Worm (Caenorhabditis elegans) whole organism, L1 larva: ENCODE results near the gene ZK1058.3.

Experiments
- C04F5.9 ChIP-seq: sonication (generic microtip); optimal IDR thresholded peaks from 2 replicates; lab custom pipeline; 2016; ENCODE audit warnings: missing genetic modification characterization, missing compliant biosample characterization
- C16A3.4 ChIP-seq: fragments of 150-350 bp; optimal IDR thresholded peaks from 2 replicates; lab custom pipeline; 2014; ENCODE audit warnings: missing biosample characterization, missing genetic modification characterization
- C34B4.2 ChIP-seq: sonication (generic microtip); optimal IDR thresholded peaks from 2 replicates; lab custom pipeline; 2017; ENCODE audit warnings: mild to moderate bottlenecking, missing genetic modification characterization, missing compliant biosample characterization
- F16B12.6 ChIP-seq: fragments of 150-350 bp; optimal IDR thresholded peaks from 2 replicates; lab custom pipeline; 2014; ENCODE audit warnings: missing biosample characterization, missing genetic modification characterization
- Y116A8C.19 ChIP-seq: sonication (generic microtip); optimal IDR thresholded peaks from 2 replicates; lab custom pipeline; 2016; ENCODE audit warnings: missing compliant biosample characterization, missing genetic modification characterization, borderline replicate concordance
- ama-1 ChIP-seq: fragments of 150-350 bp; optimal IDR thresholded peaks from 2 replicates; lab custom pipeline; 2014
- blmp-1 ChIP-seq: fragments of 150-350 bp; optimal IDR thresholded peaks from 2 replicates; lab custom pipeline; 2014; ENCODE audit warnings: missing biosample characterization, missing genetic modification characterization
- ceh-82 ChIP-seq, 3 experiments: fragments of 150-350 bp in 1 of 3; sonication (generic microtip) in 2 of 3; optimal IDR thresholded peaks; 2 replicates each; lab custom pipeline; 2014 to 2017; ENCODE audit warnings: missing biosample characterization in 3 of 3, missing genetic modification characterization in 3 of 3
- ceh-90 ChIP-seq: sonication (generic microtip); optimal IDR thresholded peaks from 2 replicates; lab custom pipeline; 2016; ENCODE audit warnings: missing genetic modification characterization, missing compliant biosample characterization
- efl-1 ChIP-seq, 4 experiments: fragments of 150-350 bp; optimal IDR thresholded peaks in 3 of 4; peaks in 1 of 4; 1 replicate in 1 of 4; 2 replicates in 3 of 4; lab custom pipeline; 2014; ENCODE audit warnings: missing biosample characterization in 2 of 4, missing genetic modification characterization in 2 of 4, missing genetic modification reagents in 2 of 4
- egl-13 ChIP-seq: sonication (generic microtip); optimal IDR thresholded peaks from 2 replicates; lab custom pipeline; 2016; ENCODE audit warnings: missing genotype, missing genetic modification reagents, missing genetic modification characterization, missing compliant biosample characterization
- egl-27 ChIP-seq, 2 experiments: fragments of 150-350 bp in 1 of 2; sonication (generic microtip); optimal IDR thresholded peaks; 3 replicates each; lab custom pipeline; 2017 to 2018; ENCODE audit warnings: missing biosample characterization in 2 of 2, missing genetic modification characterization in 2 of 2, missing genetic modification reagents in 2 of 2
- elt-2 ChIP-seq: sonication (generic microtip); optimal IDR thresholded peaks from 2 replicates; lab custom pipeline; 2016; ENCODE audit warnings: missing genetic modification characterization, mild to moderate bottlenecking, inconsistent platforms, missing compliant biosample characterization, missing genetic modification reagents
- elt-3 ChIP-seq, 6 experiments: fragments of 150-350 bp in 1 of 6; sonication (generic microtip); optimal IDR thresholded peaks; 2 replicates each; lab custom pipeline; 2017 to 2018; ENCODE audit warnings: missing biosample characterization in 6 of 6, missing genetic modification characterization in 6 of 6, inconsistent platforms in 1 of 6
- ets-5 ChIP-seq: fragments of 200-800 bp; sonication (Bioruptor generic); IDR thresholded peaks from 2 replicates; pipeline ENCODE4 v1.3.6; 2022; ENCODE audit warnings: missing genetic modification characterization, missing compliant biosample characterization
- fkh-4 ChIP-seq: sonication (generic microtip); optimal IDR thresholded peaks from 2 replicates; lab custom pipeline; 2016; ENCODE audit warnings: missing compliant biosample characterization, missing genetic modification characterization, borderline replicate concordance
- fos-1 ChIP-seq: fragments of 150-350 bp; optimal IDR thresholded peaks from 2 replicates; lab custom pipeline; 2014; ENCODE audit warnings: missing biosample characterization, missing genetic modification characterization
- hlh-17 ChIP-seq: fragments of 200-800 bp; sonication (Bioruptor generic); optimal IDR thresholded peaks from 2 replicates; lab custom pipeline; 2018; ENCODE audit warnings: missing genetic modification characterization, mild to moderate bottlenecking, missing compliant biosample characterization, moderate library complexity, borderline replicate concordance
- hlh-4 ChIP-seq: sonication (generic microtip); optimal IDR thresholded peaks from 2 replicates; lab custom pipeline; 2016; ENCODE audit warnings: mild to moderate bottlenecking, missing genetic modification characterization, missing compliant biosample characterization
- lin-14 ChIP-seq: fragments of 200-800 bp; sonication (Bioruptor generic); optimal IDR thresholded peaks from 2 replicates; lab custom pipeline; 2018; ENCODE audit warnings: mild to moderate bottlenecking, missing genetic modification characterization, moderate library complexity, missing compliant biosample characterization
- lin-15B ChIP-seq: fragments of 150-350 bp; sonication (generic microtip); optimal IDR thresholded peaks from 3 replicates; lab custom pipeline; 2014; ENCODE audit warnings: missing biosample characterization, missing genetic modification characterization
- lin-35 ChIP-seq, 2 experiments: fragments of 150-350 bp; optimal IDR thresholded peaks; 2 replicates each; lab custom pipeline; 2014; ENCODE audit warnings: missing biosample characterization in 2 of 2, missing genetic modification characterization in 2 of 2, missing genetic modification reagents in 2 of 2
- lsy-2 ChIP-seq, 2 experiments: fragments of 150-350 bp; optimal IDR thresholded peaks; 2 replicates each; lab custom pipeline; 2014; ENCODE audit warnings: missing biosample characterization in 2 of 2, missing genetic modification characterization in 2 of 2
- mab-9 ChIP-seq: fragments of 200-800 bp; sonication (Bioruptor generic); IDR thresholded peaks from 2 replicates; pipeline ENCODE4 v1.3.6; 2022; ENCODE audit warnings: missing genetic modification reagents, missing genetic modification characterization, missing compliant biosample characterization
- mdl-1 ChIP-seq, 2 experiments: fragments of 150-350 bp; optimal IDR thresholded peaks; 2 replicates each; lab custom pipeline; 2014 to 2017; ENCODE audit warnings: missing biosample characterization in 2 of 2, missing genetic modification characterization in 2 of 2, inconsistent platforms in 1 of 2
- mef-2 ChIP-seq: fragments of 150-350 bp; optimal IDR thresholded peaks from 2 replicates; lab custom pipeline; 2014; ENCODE audit warnings: missing biosample characterization, missing genetic modification characterization
- mep-1 ChIP-seq: fragments of 150-350 bp; optimal IDR thresholded peaks from 2 replicates; lab custom pipeline; 2014; ENCODE audit warnings: missing biosample characterization, missing genetic modification characterization
- nhr-12 ChIP-seq: sonication (generic microtip); optimal IDR thresholded peaks from 2 replicates; lab custom pipeline; 2017; ENCODE audit warnings: missing biosample characterization, missing genetic modification characterization
- nhr-20 ChIP-seq: sonication (generic microtip); optimal IDR thresholded peaks from 2 replicates; lab custom pipeline; 2016; ENCODE audit warnings: mild to moderate bottlenecking, missing genetic modification characterization, missing compliant biosample characterization
- nhr-47 ChIP-seq: sonication (generic microtip); optimal IDR thresholded peaks from 2 replicates; lab custom pipeline; 2016; ENCODE audit warnings: mild to moderate bottlenecking, missing genetic modification characterization, moderate library complexity, missing compliant biosample characterization
- nhr-71 ChIP-seq: sonication (generic microtip); optimal IDR thresholded peaks from 2 replicates; lab custom pipeline; 2016; ENCODE audit warnings: mild to moderate bottlenecking, missing genetic modification characterization, moderate library complexity, missing compliant biosample characterization
- nhr-77 ChIP-seq: fragments of 150-350 bp; optimal IDR thresholded peaks from 2 replicates; lab custom pipeline; 2014; ENCODE audit warnings: missing biosample characterization, missing genetic modification characterization
- nhr-84 ChIP-seq: sonication (generic microtip); optimal IDR thresholded peaks from 2 replicates; lab custom pipeline; 2017; ENCODE audit warnings: missing biosample characterization, missing genetic modification characterization
- nhr-90 ChIP-seq: sonication (generic microtip); optimal IDR thresholded peaks from 2 replicates; lab custom pipeline; 2016; ENCODE audit warnings: mild to moderate bottlenecking, missing genetic modification characterization, missing compliant biosample characterization; ENCODE audit not compliant: poor library complexity
- pqm-1 ChIP-seq: sonication (generic microtip); optimal IDR thresholded peaks from 3 replicates; lab custom pipeline; 2017; ENCODE audit warnings: missing biosample characterization, missing genetic modification characterization
- rnt-1 ChIP-seq: sonication (generic microtip); optimal IDR thresholded peaks from 2 replicates; lab custom pipeline; 2016; ENCODE audit warnings: mild to moderate bottlenecking, missing genetic modification characterization, moderate library complexity, missing compliant biosample characterization
- skn-1 ChIP-seq: fragments of 150-350 bp; optimal IDR thresholded peaks from 2 replicates; lab custom pipeline; 2014; ENCODE audit warnings: missing biosample characterization, missing genetic modification characterization
- snu-23 ChIP-seq: sonication (generic microtip); optimal IDR thresholded peaks from 2 replicates; lab custom pipeline; 2016; ENCODE audit warnings: missing genetic modification characterization, missing compliant biosample characterization
- sox-4 ChIP-seq: sonication (generic microtip); optimal IDR thresholded peaks from 2 replicates; lab custom pipeline; 2016; ENCODE audit warnings: missing genetic modification characterization, missing compliant biosample characterization
- sptf-1 ChIP-seq: fragments of 150-350 bp; optimal IDR thresholded peaks from 2 replicates; lab custom pipeline; 2014; ENCODE audit warnings: missing biosample characterization, missing genetic modification characterization
- sup-37 ChIP-seq: fragments of 200-800 bp; sonication (Bioruptor generic); optimal IDR thresholded peaks from 2 replicates; lab custom pipeline; 2018; ENCODE audit warnings: mild to moderate bottlenecking, missing genetic modification characterization, missing compliant biosample characterization
- tlp-1 ChIP-seq: fragments of 150-350 bp; optimal IDR thresholded peaks from 2 replicates; lab custom pipeline; 2014; ENCODE audit warnings: missing biosample characterization, missing genetic modification characterization
- unc-130 ChIP-seq: fragments of 150-350 bp; optimal IDR thresholded peaks from 2 replicates; lab custom pipeline; 2017; ENCODE audit warnings: missing biosample characterization, missing genetic modification characterization, inconsistent platforms
- unc-30 ChIP-seq: sonication (generic microtip); optimal IDR thresholded peaks from 2 replicates; lab custom pipeline; 2017; ENCODE audit warnings: missing biosample characterization, missing genetic modification characterization
- unc-86 ChIP-seq: sonication (generic microtip); optimal IDR thresholded peaks from 2 replicates; lab custom pipeline; 2016; ENCODE audit warnings: missing genetic modification characterization, missing compliant biosample characterization
- unc-98 ChIP-seq: fragments of 200-800 bp; sonication (Bioruptor generic); IDR thresholded peaks from 2 replicates; pipeline ENCODE4 v1.3.6; 2022; ENCODE audit warnings: missing genetic modification characterization, missing compliant biosample characterization
- zip-4 ChIP-seq: fragments of 200-800 bp; sonication (Bioruptor generic); optimal IDR thresholded peaks from 2 replicates; lab custom pipeline; 2018; ENCODE audit warnings: mild to moderate bottlenecking, missing genetic modification characterization, moderate library complexity, missing compliant biosample characterization
- ztf-4 ChIP-seq: fragments of 150-350 bp; optimal IDR thresholded peaks from 2 replicates; lab custom pipeline; 2014; ENCODE audit warnings: missing biosample characterization, missing genetic modification characterization

Gene ZK1058.3

DNA sequence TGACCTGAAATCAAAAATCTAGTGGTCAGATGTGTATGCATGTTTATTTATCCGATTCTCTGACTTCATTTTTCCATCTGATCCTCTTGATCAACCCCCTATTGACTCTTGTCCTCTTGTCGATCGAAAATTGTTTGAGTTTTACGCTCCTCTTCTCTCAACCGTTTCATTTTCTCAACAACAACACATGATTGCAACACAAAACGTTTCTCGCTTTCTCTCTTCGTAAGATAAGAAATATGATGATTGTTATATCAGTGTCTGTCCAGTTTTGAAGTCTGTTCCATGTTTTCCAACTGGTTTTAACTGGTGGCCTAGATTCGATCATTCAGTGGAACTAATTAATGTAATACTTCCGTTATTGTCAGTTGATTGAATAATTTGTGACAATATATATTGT lies 33.4 kb downstream of the ZK1058.3 start:
- TF ChIP-seq mef-2 (tag; lab: Kevin White, UChicago) (no peak), lin-14 (GFP tag; lab: Kevin White, UChicago) (peak; percentile 44), lin-35 (GFP tag; optimal IDR thresholded peaks at IDR 0.05; lab: Kevin White, UChicago) (peak in 1 of 2 experiments; percentile 64), snu-23 (GFP tag; lab: Kevin White, UChicago) (peak; percentile 11), C16A3.4 (tag; lab: Kevin White, UChicago) (peak; percentile 28), nhr-20 (tag; lab: Kevin White, UChicago) (peak; percentile 7), mdl-1 (tag; optimal IDR thresholded peaks at IDR 0.05; lab: Kevin White, UChicago) (peak in 1 of 2 experiments; percentile 30), lsy-2 (tag; optimal IDR thresholded peaks at IDR 0.05; lab: Kevin White, UChicago) (peak in 1 of 2 experiments; percentile 0), nhr-12 (tag; lab: Kevin White, UChicago) (no peak), egl-27 (tag; optimal IDR thresholded peaks at IDR 0.05; lab: Kevin White, UChicago) (no peak), elt-3 (tag; optimal IDR thresholded peaks at IDR 0.05; lab: Kevin White, UChicago) (peak in 1 of 6 experiments; percentile 33), ztf-4 (tag; lab: Kevin White, UChicago) (no peak), C04F5.9 (no peak), hlh-4 (tag; lab: Kevin White, UChicago) (no peak), blmp-1 (tag; lab: Kevin White, UChicago) (peak; percentile 91), mep-1 (tag; lab: Kevin White, UChicago) (peak; percentile 12), unc-98 (GFP tag; lab: Robert Waterston, UW) (no peak), unc-130 (tag; lab: Kevin White, UChicago) (peak; percentile 64)

DNA sequence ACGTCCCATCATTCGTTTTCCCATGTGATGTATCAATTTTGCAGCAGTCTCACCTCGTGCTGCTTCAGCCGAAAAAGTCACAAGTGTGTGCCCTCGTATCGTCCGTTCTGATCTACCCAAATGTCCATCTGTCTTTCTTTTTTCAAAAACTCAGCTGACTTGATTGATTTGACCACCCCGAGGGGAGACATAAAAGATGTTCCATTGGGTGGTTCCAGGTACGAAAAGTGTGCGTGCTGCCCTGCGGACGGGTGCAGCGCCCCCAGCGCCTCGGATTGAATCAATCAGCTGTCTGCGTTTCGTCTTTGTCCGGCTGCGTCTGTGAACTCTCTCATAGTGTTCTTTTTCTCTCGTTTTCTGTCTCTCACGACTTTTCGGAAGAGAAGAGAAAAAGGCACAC lies 34.6 kb downstream of the ZK1058.3 start:
- no peak for TF ChIP-seq fkh-4 (tag; lab: Kevin White, UChicago)
- TF ChIP-seq unc-98 (GFP tag; lab: Robert Waterston, UW) = no peak
- no peak for TF ChIP-seq F16B12.6
- peak; percentile 55 for TF ChIP-seq ztf-4 (tag; lab: Kevin White, UChicago)
- TF ChIP-seq nhr-71 (tag; lab: Kevin White, UChicago) = peak; percentile 79
- TF ChIP-seq C16A3.4 (tag; lab: Kevin White, UChicago) = peak; percentile 57
- no peak for TF ChIP-seq fos-1
- peak; percentile 74 for TF ChIP-seq mep-1 (tag; lab: Kevin White, UChicago)
- no peak for TF ChIP-seq tlp-1 (tag; lab: Kevin White, UChicago)
- TF ChIP-seq unc-130 (tag; lab: Kevin White, UChicago) = peak; percentile 74
- peak; percentile 8 for TF ChIP-seq unc-86
- TF ChIP-seq elt-2 (tag; lab: Kevin White, UChicago) = no peak
- peak; percentile 40 to 69 for TF ChIP-seq efl-1 (optimal IDR thresholded peaks at IDR 0.05; lab: Kevin White, UChicago)
- TF ChIP-seq efl-1 (GFP tag; optimal IDR thresholded peaks at IDR 0.05 in 1 of 2; lab: Kevin White, UChicago) = peak in 1 of 2 experiments; percentile 94
- TF ChIP-seq sox-4 = no peak
- no peak for TF ChIP-seq sptf-1
- peak in 1 of 6 experiments; percentile 41 for TF ChIP-seq elt-3 (tag; optimal IDR thresholded peaks at IDR 0.05; lab: Kevin White, UChicago)
- 0 out of 2 replicates have a peak, but pooled peaks have one; percentile 45 for TF ChIP-seq mab-9 (GFP tag; lab: Robert Waterston, UW)
- no peak for TF ChIP-seq pqm-1 (tag; lab: Kevin White, UChicago)
- TF ChIP-seq nhr-90 (tag; lab: Kevin White, UChicago) = peak; percentile 21
- TF ChIP-seq ets-5 (GFP tag; lab: Robert Waterston, UW) = no peak
- TF ChIP-seq hlh-4 (tag; lab: Kevin White, UChicago) = no peak
- peak; percentile 61 for TF ChIP-seq snu-23 (GFP tag; lab: Kevin White, UChicago)
- TF ChIP-seq blmp-1 (tag; lab: Kevin White, UChicago) = peak; percentile 65
- TF ChIP-seq nhr-84 = no peak
- no peak for TF ChIP-seq lin-15B (tag; lab: Kevin White, UChicago)
- TF ChIP-seq ama-1 (lab: Kevin White, UChicago) = peak; percentile 60
- TF ChIP-seq sup-37 (GFP tag; lab: Kevin White, UChicago) = peak; percentile 29
- TF ChIP-seq lin-14 (GFP tag; lab: Kevin White, UChicago) = peak; percentile 88
- no peak for TF ChIP-seq nhr-77
- peak; percentile 50 for TF ChIP-seq rnt-1 (tag; lab: Kevin White, UChicago)
- no peak for TF ChIP-seq hlh-17 (GFP tag; lab: Kevin White, UChicago)
- TF ChIP-seq ceh-90 = no peak
- TF ChIP-seq skn-1 (tag; lab: Kevin White, UChicago) = no peak
- peak in 1 of 3 experiments; percentile 48 for TF ChIP-seq ceh-82 (tag; optimal IDR thresholded peaks at IDR 0.05; lab: Kevin White, UChicago)
- peak; percentile 74 for TF ChIP-seq nhr-20 (tag; lab: Kevin White, UChicago)
- TF ChIP-seq nhr-47 = peak; percentile 49
- no peak for TF ChIP-seq C34B4.2
- TF ChIP-seq unc-30 (tag; lab: Kevin White, UChicago) = no peak
- no peak for TF ChIP-seq zip-4 (GFP tag; lab: Kevin White, UChicago)
- TF ChIP-seq egl-13 (tag; lab: Kevin White, UChicago) = no peak
- peak; percentile 30 to 83 for TF ChIP-seq lin-35 (GFP tag; optimal IDR thresholded peaks at IDR 0.05; lab: Kevin White, UChicago)
- TF ChIP-seq Y116A8C.19 (tag; lab: Kevin White, UChicago) = no peak
